Worm (Caenorhabditis elegans) whole organism, L3 larva: Measurements from ENCODE around the gene rnp-5.

Experiments used
- R02D3.7 ChIP-seq: fragments of 150-350 bp; optimal IDR thresholded peaks from 2 replicates; lab custom pipeline; 2014; ENCODE audit warnings: missing biosample characterization, missing genetic modification characterization
- ZK546.5 ChIP-seq: sonication (generic microtip); optimal IDR thresholded peaks from 2 replicates; lab custom pipeline; 2017; ENCODE audit warnings: missing biosample characterization, missing genetic modification characterization
- aly-2 ChIP-seq: fragments of 150-350 bp; optimal IDR thresholded peaks from 2 replicates; lab custom pipeline; 2014; ENCODE audit warnings: missing biosample characterization, missing genetic modification characterization
- ama-1 ChIP-seq: fragments of 150-350 bp; optimal IDR thresholded peaks from 2 replicates; lab custom pipeline; 2018
- ceh-16 ChIP-seq: sonication (generic microtip); optimal IDR thresholded peaks from 2 replicates; lab custom pipeline; 2017; ENCODE audit warnings: missing biosample characterization, missing genetic modification characterization
- ceh-28 ChIP-seq: fragments of 150-350 bp; optimal IDR thresholded peaks from 2 replicates; lab custom pipeline; 2014; ENCODE audit warnings: missing biosample characterization, missing genetic modification reagents, missing genetic modification characterization
- ceh-82 ChIP-seq: fragments of 150-350 bp; optimal IDR thresholded peaks from 2 replicates; lab custom pipeline; 2014; ENCODE audit warnings: missing biosample characterization, missing genetic modification characterization
- ceh-9 ChIP-seq: sonication (generic microtip); optimal IDR thresholded peaks from 2 replicates; lab custom pipeline; 2018; ENCODE audit warnings: missing biosample characterization, missing genetic modification characterization
- daf-12 ChIP-seq: fragments of 150-350 bp; optimal IDR thresholded peaks from 2 replicates; lab custom pipeline; 2014; ENCODE audit warnings: missing biosample characterization, missing genetic modification reagents, missing genetic modification characterization
- egl-27 ChIP-seq: sonication (generic microtip); optimal IDR thresholded peaks from 4 replicates; lab custom pipeline; 2017; ENCODE audit warnings: missing biosample characterization, missing genetic modification reagents, missing genetic modification characterization
- egl-5 ChIP-seq: fragments of 150-350 bp; optimal IDR thresholded peaks from 2 replicates; lab custom pipeline; 2017; ENCODE audit warnings: missing biosample characterization, missing genetic modification reagents, missing genetic modification characterization, inconsistent platforms
- elt-1 ChIP-seq: fragments of 150-350 bp; optimal IDR thresholded peaks from 2 replicates; lab custom pipeline; 2014; ENCODE audit warnings: missing biosample characterization, missing genetic modification characterization
- elt-2 ChIP-seq: sonication (generic microtip); optimal IDR thresholded peaks from 2 replicates; lab custom pipeline; 2016; ENCODE audit warnings: missing genetic modification reagents, mild to moderate bottlenecking, missing genetic modification characterization, missing compliant biosample characterization
- elt-3 ChIP-seq, 3 experiments: fragments of 150-350 bp in 1 of 3; sonication (generic microtip) in 2 of 3; optimal IDR thresholded peaks; 2 replicates in 2 of 3; 4 replicates in 1 of 3; lab custom pipeline; 2014 to 2017; ENCODE audit warnings: missing biosample characterization in 3 of 3, missing genetic modification characterization in 3 of 3
- eor-1 ChIP-seq, 2 experiments: fragments of 150-350 bp; optimal IDR thresholded peaks; 2 replicates each; lab custom pipeline; 2014 to 2018; ENCODE audit warnings: missing biosample characterization in 2 of 2, missing genetic modification characterization in 2 of 2
- fkh-10 ChIP-seq: sonication (generic microtip); optimal IDR thresholded peaks from 2 replicates; lab custom pipeline; 2017; ENCODE audit warnings: missing biosample characterization, missing genetic modification reagents, missing genetic modification characterization
- fkh-2 ChIP-seq: fragments of 150-350 bp; optimal IDR thresholded peaks from 2 replicates; lab custom pipeline; 2014; ENCODE audit warnings: missing biosample characterization, missing genetic modification reagents, missing genetic modification characterization
- fos-1 ChIP-seq: fragments of 150-350 bp; optimal IDR thresholded peaks from 2 replicates; lab custom pipeline; 2014; ENCODE audit warnings: missing biosample characterization, missing genetic modification characterization
- hmg-11 ChIP-seq: sonication (generic microtip); optimal IDR thresholded peaks from 2 replicates; lab custom pipeline; 2016; ENCODE audit warnings: missing genetic modification characterization, missing compliant biosample characterization
- jun-1 ChIP-seq: fragments of 150-350 bp; optimal IDR thresholded peaks from 2 replicates; lab custom pipeline; 2014; ENCODE audit warnings: missing biosample characterization, missing genetic modification reagents, missing genetic modification characterization
- lin-39 ChIP-seq: fragments of 150-350 bp; optimal IDR thresholded peaks from 2 replicates; lab custom pipeline; 2018; ENCODE audit warnings: missing biosample characterization, missing genetic modification reagents, missing genetic modification characterization
- lsy-12 ChIP-seq: sonication (generic microtip); optimal IDR thresholded peaks from 2 replicates; lab custom pipeline; 2016; ENCODE audit warnings: mild to moderate bottlenecking, missing genetic modification characterization, missing compliant biosample characterization
- nfya-1 ChIP-seq: sonication (generic microtip); optimal IDR thresholded peaks from 2 replicates; lab custom pipeline; 2017; ENCODE audit warnings: missing genetic modification characterization, mild to moderate bottlenecking, missing compliant biosample characterization, antibody characterized with exemption, moderate library complexity; ENCODE audit not compliant: insufficient read depth
- nhr-11 ChIP-seq: fragments of 150-350 bp; optimal IDR thresholded peaks from 2 replicates; lab custom pipeline; 2014; ENCODE audit warnings: missing biosample characterization, missing genetic modification characterization
- nhr-12 ChIP-seq: fragments of 150-350 bp; optimal IDR thresholded peaks from 2 replicates; lab custom pipeline; 2014; ENCODE audit warnings: missing biosample characterization, missing genetic modification characterization
- nhr-23 ChIP-seq: fragments of 150-350 bp; optimal IDR thresholded peaks from 2 replicates; lab custom pipeline; 2014; ENCODE audit warnings: missing biosample characterization, missing genetic modification reagents, missing genetic modification characterization
- nhr-28 ChIP-seq: fragments of 150-350 bp; optimal IDR thresholded peaks from 2 replicates; lab custom pipeline; 2014; ENCODE audit warnings: missing biosample characterization, missing genetic modification characterization
- nhr-67 ChIP-seq: fragments of 150-350 bp; optimal IDR thresholded peaks from 2 replicates; lab custom pipeline; 2014; ENCODE audit warnings: missing biosample characterization, missing genetic modification characterization
- nhr-76 ChIP-seq: fragments of 150-350 bp; sonication (generic microtip); optimal IDR thresholded peaks from 5 replicates; lab custom pipeline; 2014; ENCODE audit warnings: missing biosample characterization, missing genetic modification characterization
- nhr-77 ChIP-seq: fragments of 150-350 bp; optimal IDR thresholded peaks from 2 replicates; lab custom pipeline; 2014; ENCODE audit warnings: missing biosample characterization, missing genetic modification characterization
- pha-4 ChIP-seq: fragments of 150-350 bp; optimal IDR thresholded peaks from 2 replicates; lab custom pipeline; 2014; ENCODE audit warnings: missing biosample characterization, missing genetic modification reagents, missing genetic modification characterization
- pqm-1 ChIP-seq: fragments of 150-350 bp; optimal IDR thresholded peaks from 2 replicates; lab custom pipeline; 2017; ENCODE audit warnings: missing biosample characterization, missing genetic modification characterization, inconsistent platforms
- sea-2 ChIP-seq: fragments of 150-350 bp; sonication (generic microtip); optimal IDR thresholded peaks from 4 replicates; lab custom pipeline; 2014; ENCODE audit warnings: missing biosample characterization, missing genetic modification reagents, missing genetic modification characterization
- skn-1 ChIP-seq: fragments of 150-350 bp; optimal IDR thresholded peaks from 2 replicates; lab custom pipeline; 2014; ENCODE audit warnings: missing biosample characterization, missing genetic modification characterization
- snpc-4 ChIP-seq: fragments of 150-350 bp; optimal IDR thresholded peaks from 2 replicates; lab custom pipeline; 2014; ENCODE audit warnings: missing biosample characterization, missing genetic modification characterization
- tbx-2 ChIP-seq: sonication (generic microtip); optimal IDR thresholded peaks from 2 replicates; lab custom pipeline; 2016; ENCODE audit warnings: mild to moderate bottlenecking, missing genetic modification characterization, missing compliant biosample characterization
- unc-39 ChIP-seq: sonication (generic microtip); optimal IDR thresholded peaks from 4 replicates; lab custom pipeline; 2017; ENCODE audit warnings: missing biosample characterization, missing genetic modification characterization
- unc-62 ChIP-seq: fragments of 150-350 bp; sonication (generic microtip); optimal IDR thresholded peaks from 4 replicates; lab custom pipeline; 2014; ENCODE audit warnings: missing biosample characterization, missing genetic modification reagents, missing genetic modification characterization
- ztf-11 ChIP-seq: fragments of 150-350 bp; optimal IDR thresholded peaks from 2 replicates; lab custom pipeline; 2014; ENCODE audit warnings: missing biosample characterization, missing genetic modification characterization
- ztf-4 ChIP-seq: fragments of 150-350 bp; optimal IDR thresholded peaks from 2 replicates; lab custom pipeline; 2014; ENCODE audit warnings: missing biosample characterization, missing genetic modification characterization

rnp-5 gene

ce11 chrIII:842630-843029 lies 11.1 kb downstream of the rnp-5 start, which contains the start of gene far-8:
Gene far-8, plus strand, starts transcription at chrIII:842930.
- TF ChIP-seq lsy-12 (tag; lab: Kevin White, UChicago) (no peak), fos-1 (tag; lab: Kevin White, UChicago) (no peak), tbx-2 (tag; lab: Kevin White, UChicago) (no peak), nhr-23 (tag; lab: Kevin White, UChicago) (no peak), elt-3 (tag; optimal IDR thresholded peaks at IDR 0.05; lab: Kevin White, UChicago) (no peak), fkh-2 (tag; lab: Kevin White, UChicago) (no peak), jun-1 (tag; lab: Kevin White, UChicago) (no peak), R02D3.7 (tag; lab: Kevin White, UChicago) (no peak), elt-2 (tag; lab: Kevin White, UChicago) (no peak), nhr-12 (tag; lab: Kevin White, UChicago) (no peak), elt-1 (tag; lab: Kevin White, UChicago) (no peak), nhr-28 (tag; lab: Kevin White, UChicago) (no peak), eor-1 (tag; optimal IDR thresholded peaks at IDR 0.05; lab: Kevin White, UChicago) (no peak), skn-1 (tag; lab: Kevin White, UChicago) (no peak), ceh-28 (tag; lab: Kevin White, UChicago) (no peak), aly-2 (tag; lab: Kevin White, UChicago) (no peak), ceh-16 (tag; lab: Kevin White, UChicago) (no peak)

- TF ChIP-seq nhr-23 (tag; lab: Kevin White, UChicago) (no peak), nhr-28 (tag; lab: Kevin White, UChicago) (no peak), elt-3 (tag; optimal IDR thresholded peaks at IDR 0.05; lab: Kevin White, UChicago) (no peak), nhr-76 (tag; lab: Kevin White, UChicago) (no peak), ceh-9 (no peak), egl-5 (tag; lab: Kevin White, UChicago) (no peak), ceh-82 (tag; lab: Kevin White, UChicago) (no peak), elt-1 (tag; lab: Kevin White, UChicago) (no peak), fkh-2 (tag; lab: Kevin White, UChicago) (no peak), snpc-4 (tag; lab: Kevin White, UChicago) (no peak), elt-2 (tag; lab: Kevin White, UChicago) (no peak), pha-4 (tag; lab: Kevin White, UChicago) (no peak)
Measured at ce11 chrIII:841177-841576, 12.5 kb downstream of the rnp-5 start, which contains the start of gene K02F3.9. Gene K02F3.9, minus strand, starts transcription at chrIII:841366.

- no peak for TF ChIP-seq ceh-9
- TF ChIP-seq fos-1 (tag; lab: Kevin White, UChicago) = no peak
- TF ChIP-seq pqm-1 = no peak
- no peak for TF ChIP-seq sea-2
- no peak for TF ChIP-seq nhr-67 (tag; lab: Kevin White, UChicago)
- no peak for TF ChIP-seq skn-1 (tag; lab: Kevin White, UChicago)
- TF ChIP-seq fkh-10 = no peak
- no peak for TF ChIP-seq daf-12
- TF ChIP-seq nhr-11 (tag; lab: Kevin White, UChicago) = no peak
- TF ChIP-seq hmg-11 (tag; lab: Kevin White, UChicago) = no peak
- no peak for TF ChIP-seq elt-1 (tag; lab: Kevin White, UChicago)
- TF ChIP-seq ceh-28 (tag; lab: Kevin White, UChicago) = no peak
- no peak for TF ChIP-seq aly-2 (tag; lab: Kevin White, UChicago)
- TF ChIP-seq elt-2 (tag; lab: Kevin White, UChicago) = no peak
Measured at ce11 chrIII:839491-839890, 14.2 kb downstream of the rnp-5 start, which contains the start of gene dos-3. Gene dos-3, minus strand, starts transcription at chrIII:839591.

ce11 chrIII:835713-836278 lies 17.9 kb downstream of the rnp-5 start:
- peak; percentile 42 for TF ChIP-seq hmg-11 (tag; lab: Kevin White, UChicago)
- TF ChIP-seq lin-39 (tag; lab: Kevin White, UChicago) = peak; percentile 20
- peak; percentile 47 for TF ChIP-seq skn-1 (tag; lab: Kevin White, UChicago)
- peak; percentile 43 for TF ChIP-seq unc-39
- TF ChIP-seq jun-1 (tag; lab: Kevin White, UChicago) = peak; percentile 61
- peak; percentile 98 for TF ChIP-seq ama-1 (lab: Kevin White, UChicago)
- no peak for TF ChIP-seq fkh-2 (tag; lab: Kevin White, UChicago)
- peak; percentile 45 for TF ChIP-seq ZK546.5
- TF ChIP-seq ceh-28 (tag; lab: Kevin White, UChicago) = peak; percentile 71
- TF ChIP-seq fkh-10 = no peak
- peak; percentile 31 for TF ChIP-seq unc-62 (GFP tag; lab: Kevin White, UChicago)
- TF ChIP-seq ceh-82 (tag; lab: Kevin White, UChicago) = peak; percentile 7
- TF ChIP-seq egl-27 = no peak
- no peak for TF ChIP-seq pqm-1
- TF ChIP-seq nhr-28 (tag; lab: Kevin White, UChicago) = no peak
- no peak for TF ChIP-seq ztf-11
- TF ChIP-seq elt-2 (tag; lab: Kevin White, UChicago) = peak; percentile 61
- TF ChIP-seq R02D3.7 (tag; lab: Kevin White, UChicago) = peak; percentile 26
- TF ChIP-seq nhr-67 (tag; lab: Kevin White, UChicago) = no peak
- no peak for TF ChIP-seq ceh-16 (tag; lab: Kevin White, UChicago)
- TF ChIP-seq egl-5 (tag; lab: Kevin White, UChicago) = no peak
- TF ChIP-seq nhr-77 (tag; lab: Kevin White, UChicago) = peak; percentile 64
- peak; percentile 70 for TF ChIP-seq tbx-2 (tag; lab: Kevin White, UChicago)
- peak; percentile 47 for TF ChIP-seq nhr-76 (tag; lab: Kevin White, UChicago)
- peak; percentile 85 for TF ChIP-seq aly-2 (tag; lab: Kevin White, UChicago)
- no peak for TF ChIP-seq nhr-12 (tag; lab: Kevin White, UChicago)
- TF ChIP-seq ztf-4 (tag; lab: Kevin White, UChicago) = peak; percentile 84
- TF ChIP-seq lsy-12 (tag; lab: Kevin White, UChicago) = peak; percentile 97
- peak; percentile 38 for TF ChIP-seq nfya-1 (tag; lab: Kevin White, UChicago)
- TF ChIP-seq daf-12 = no peak
- peak; percentile 61 for TF ChIP-seq elt-1 (tag; lab: Kevin White, UChicago)
- TF ChIP-seq fos-1 (tag; lab: Kevin White, UChicago) = peak; percentile 84
- TF ChIP-seq elt-3 (tag; optimal IDR thresholded peaks at IDR 0.05; lab: Kevin White, UChicago) = peak in 2 of 3 experiments; percentile 32 to 38
